Worm (Caenorhabditis elegans): ENCODE measurements around the gene F58G1.7.

F58G1.7 gene

DNA sequence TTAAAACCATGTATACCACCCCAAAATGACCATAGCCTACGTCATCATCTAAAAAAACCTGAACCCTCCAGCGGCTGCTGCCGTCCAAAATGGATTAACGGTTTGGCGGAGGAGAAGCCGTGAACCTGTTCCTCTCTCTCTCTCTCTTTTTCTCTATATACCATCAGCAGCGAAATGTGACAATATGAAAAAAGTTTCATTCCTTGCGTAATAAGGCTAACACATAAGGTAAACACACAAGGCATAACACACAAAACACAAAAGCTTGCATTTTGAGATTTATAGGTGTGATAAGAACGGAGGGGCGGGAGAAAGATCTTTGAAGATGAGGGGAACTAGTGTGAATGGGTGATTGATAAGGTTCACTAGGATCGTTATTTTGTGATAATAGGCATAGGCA is 13.2 kb upstream of the F58G1.7 start (continued):
- TF ChIP-seq K11D2.4 (GFP tag; IDR thresholded peaks at IDR 0.05): no peak
- TF ChIP-seq ceh-100 (GFP tag; IDR thresholded peaks at IDR 0.05): no peak
- no peak for TF ChIP-seq hlh-12 (tag; optimal IDR thresholded peaks at IDR 0.05)
- TF ChIP-seq lin-54 (GFP tag; optimal IDR thresholded peaks at IDR 0.05): no peak

DNA sequence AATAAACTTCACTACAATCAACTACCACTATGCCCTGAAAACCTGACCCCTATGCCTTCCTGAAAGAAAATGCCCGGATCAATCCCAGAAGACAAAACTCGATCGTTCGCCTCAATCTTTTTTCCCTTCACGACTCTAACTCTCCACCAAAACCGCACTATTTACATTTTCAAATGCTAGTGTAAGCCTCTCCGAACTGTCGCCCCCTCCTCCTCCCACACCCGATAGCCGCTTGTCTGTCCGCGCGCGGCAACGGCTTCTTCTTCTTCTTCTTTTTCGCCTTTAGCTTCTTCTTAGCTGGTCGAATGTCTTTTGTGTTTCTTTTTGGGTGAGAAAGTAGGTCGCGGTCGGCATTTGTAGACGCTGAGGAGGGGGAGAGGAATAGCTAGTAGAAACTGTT is 12.1 kb upstream of the F58G1.7 start:
- TF ChIP-seq bed-2 (GFP tag; IDR thresholded peaks at IDR 0.05): no peak
- no peak for TF ChIP-seq F57A8.1 (GFP tag; optimal IDR thresholded peaks at IDR 0.05)
- TF ChIP-seq nfya-2 (GFP tag; IDR thresholded peaks at IDR 0.05): no peak
- no peak for TF ChIP-seq ztf-3 (GFP tag; optimal IDR thresholded peaks at IDR 0.05)
- no peak for TF ChIP-seq sptf-2 (GFP tag; optimal IDR thresholded peaks at IDR 0.05)
- TF ChIP-seq hsf-1 (GFP tag; IDR thresholded peaks at IDR 0.05): no peak
- TF ChIP-seq C06A6.2 (GFP tag; conservative IDR thresholded peaks at IDR 0.05): no peak
- no peak for TF ChIP-seq hmg-1.2 (GFP tag; IDR thresholded peaks at IDR 0.05)
- no peak for TF ChIP-seq ztf-26 (tag; optimal IDR thresholded peaks at IDR 0.05)
- no peak for TF ChIP-seq pha-4 (tag; optimal IDR thresholded peaks at IDR 0.05)
- no peak for TF ChIP-seq attf-3 (GFP tag; conservative IDR thresholded peaks at IDR 0.05)
- no peak for TF ChIP-seq tlf-1 (GFP tag; optimal IDR thresholded peaks at IDR 0.05)

- TF ChIP-seq Y79H2A.3 (GFP tag; conservative IDR thresholded peaks at IDR 0.05) (no peak), ceh-27 (GFP tag; optimal IDR thresholded peaks at IDR 0.05) (no peak), efl-1 (GFP tag; optimal IDR thresholded peaks at IDR 0.05) (no peak), ekl-4 (GFP tag; IDR thresholded peaks at IDR 0.05) (no peak), cebp-2 (GFP tag; IDR thresholded peaks at IDR 0.05) (no peak), fkh-3 (tag; optimal IDR thresholded peaks at IDR 0.05) (no peak), repo-1 (tag; optimal IDR thresholded peaks at IDR 0.05) (no peak), C06A6.2 (GFP tag; conservative IDR thresholded peaks at IDR 0.05) (no peak)
Measured at ce11 chrII:12954670-12955069, 6.6 kb upstream of the F58G1.7 start, which contains the start of the genes Y38F1A.1 and Y38F1A.2. Gene Y38F1A.1, minus strand, starts transcription at chrII:12954770. Gene Y38F1A.2, plus strand, starts transcription at chrII:12954958.

- TF ChIP-seq athp-1 (tag; optimal IDR thresholded peaks at IDR 0.05): no peak
- TF ChIP-seq ztf-6 (GFP tag; IDR thresholded peaks at IDR 0.05): no peak
- no peak for TF ChIP-seq nfya-1 (tag; optimal IDR thresholded peaks at IDR 0.05; ENCODE audit: borderline replicate concordance, insufficient read depth)
- no peak for TF ChIP-seq madf-6 (GFP tag; IDR thresholded peaks at IDR 0.05)
- TF ChIP-seq snpc-4 (GFP tag; optimal IDR thresholded peaks at IDR 0.05): no peak
- peak in 2 of 4 experiments; percentile 39 to 57 for TF ChIP-seq snpc-4 (tag; optimal IDR thresholded peaks at IDR 0.05)
- TF ChIP-seq pha-4 (tag; optimal IDR thresholded peaks at IDR 0.05): no peak
- TF ChIP-seq ama-1 (optimal IDR thresholded peaks at IDR 0.05): no peak
- TF ChIP-seq ama-1 (GFP tag; optimal IDR thresholded peaks at IDR 0.05): no peak
- no peak for TF ChIP-seq F10E7.11 (tag; optimal IDR thresholded peaks at IDR 0.05)
- peak; percentile 12 for TF ChIP-seq attf-5 (GFP tag; optimal IDR thresholded peaks at IDR 0.05)
- TF ChIP-seq F23B12.7 (tag; optimal IDR thresholded peaks at IDR 0.05; ENCODE audit: insufficient read depth): no peak
- no peak for TF ChIP-seq Y79H2A.3 (GFP tag; conservative IDR thresholded peaks at IDR 0.05)
- no peak for TF ChIP-seq bed-2 (GFP tag; IDR thresholded peaks at IDR 0.05)
- no peak for TF ChIP-seq hlh-12 (tag; optimal IDR thresholded peaks at IDR 0.05)
- peak; percentile 65; the same call in 1 of the 2 replicates for TF ChIP-seq hmg-1.2 (GFP tag; IDR thresholded peaks at IDR 0.05)
- TF ChIP-seq lsl-1 (GFP tag; optimal IDR thresholded peaks at IDR 0.05): no peak
- no peak for TF ChIP-seq bed-1 (GFP tag; IDR thresholded peaks at IDR 0.05)
- TF ChIP-seq ets-4 (GFP tag; optimal IDR thresholded peaks at IDR 0.05): no peak
- TF ChIP-seq nhr-80 (tag; optimal IDR thresholded peaks at IDR 0.05): peak; percentile 4
- no peak for TF ChIP-seq ceh-40 (GFP tag; IDR thresholded peaks at IDR 0.05)
- TF ChIP-seq ZK185.1 (tag; optimal IDR thresholded peaks at IDR 0.05; ENCODE audit: poor library complexity, severe bottlenecking): no peak
- TF ChIP-seq tbp1 (GFP tag; optimal IDR thresholded peaks at IDR 0.05): no peak
- no peak for TF ChIP-seq lin-54 (GFP tag; optimal IDR thresholded peaks at IDR 0.05)
- no peak for TF ChIP-seq ceh-79 (tag; optimal IDR thresholded peaks at IDR 0.05)
- TF ChIP-seq B0019.2 (GFP tag; conservative IDR thresholded peaks at IDR 0.05): no peak
- TF ChIP-seq nhr-179 (tag; optimal IDR thresholded peaks at IDR 0.05): no peak
- no peak for TF ChIP-seq K11D2.4 (GFP tag; IDR thresholded peaks at IDR 0.05)
- TF ChIP-seq B0261.1 (tag; optimal IDR thresholded peaks at IDR 0.05): no peak
Measured at ce11 chrII:12953297-12953696, 5.2 kb upstream of the F58G1.7 start.

Measured in whole organism, young adult.